Worm (Caenorhabditis elegans): ENCODE data around the gene flr-4.

DNA sequence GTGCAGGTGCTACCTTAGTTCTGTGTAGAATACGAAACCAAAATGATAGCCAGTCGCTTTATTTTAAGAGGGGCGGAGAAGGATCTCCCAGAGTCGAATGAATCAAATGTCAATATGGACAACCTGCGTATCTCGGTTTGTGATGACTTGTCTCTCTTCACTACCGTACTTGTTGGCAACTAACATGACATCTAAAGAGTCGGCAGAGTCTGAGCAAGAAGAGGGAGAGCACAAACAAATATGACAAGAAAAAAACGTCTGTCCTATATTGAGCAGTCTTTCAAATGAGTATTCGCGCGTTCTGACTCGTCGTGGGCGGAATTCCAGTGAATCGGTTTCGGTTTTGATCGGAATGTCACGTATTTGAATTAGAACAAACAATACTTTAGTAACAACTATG lies 5.8 kb downstream of the flr-4 start, which contains the start of gene F09B12.7:
- TF ChIP-seq snpc-4 (tag; optimal IDR thresholded peaks at IDR 0.05) (no peak), ceh-82 (tag; optimal IDR thresholded peaks at IDR 0.05) (no peak), ama-1 (optimal IDR thresholded peaks at IDR 0.05) (no peak), T26A8.4 (GFP tag; IDR thresholded peaks at IDR 0.05) (no peak), egl-43 (GFP tag; IDR thresholded peaks at IDR 0.05) (no peak), pqm-1 (tag; optimal IDR thresholded peaks at IDR 0.05) (no peak), dmd-8 (GFP tag; IDR thresholded peaks at IDR 0.05) (no peak), hmg-1.1 (GFP tag; IDR thresholded peaks at IDR 0.05) (no peak), gei-8 (GFP tag; optimal IDR thresholded peaks at IDR 0.05) (no peak), aha-1 (tag) (no peak), unc-62 (GFP tag; optimal IDR thresholded peaks at IDR 0.05 in 1 of 2) (peak in 1 of 2 experiments; percentile 73), unc-62 (tag; optimal IDR thresholded peaks at IDR 0.05) (no peak), ctbp-1 (GFP tag; IDR thresholded peaks at IDR 0.05) (no peak), lin-15B (tag; optimal IDR thresholded peaks at IDR 0.05) (no peak), ZK337.2 (GFP tag; IDR thresholded peaks at IDR 0.05) (no peak)

Data from whole organism, L4 larva.